Fruit fly (Drosophila melanogaster) whole organism, embryonic: ENCODE measurements around the gene CG31495.

Source experiments
- Asciz ChIP-seq: fragments of 200-800 bp; sonication (Bioruptor generic); optimal IDR thresholded peaks from 2 replicates; lab custom pipeline; 2017; ENCODE audit warnings: missing biosample characterization, mild to moderate bottlenecking, missing genetic modification characterization, missing genetic modification reagents
- CG10147 ChIP-seq: fragments of 200-800 bp; sonication (Bioruptor generic); optimal IDR thresholded peaks from 2 replicates; lab custom pipeline; 2019; ENCODE audit warnings: missing biosample characterization, mild to moderate bottlenecking, missing genetic modification characterization, moderate library complexity
- CG11456 ChIP-seq: fragments of 200-800 bp; sonication (Bioruptor generic); IDR thresholded peaks from 3 replicates; pipeline ENCODE4 v1.3.6; 2022; ENCODE audit warnings: missing biosample characterization, missing genetic modification characterization
- CG11723 ChIP-seq: fragments of 200-800 bp; sonication (Bioruptor generic); optimal IDR thresholded peaks from 2 replicates; lab custom pipeline; 2017; ENCODE audit warnings: missing biosample characterization, mild to moderate bottlenecking, missing genetic modification characterization
- CG12104 ChIP-seq: fragments of 200-800 bp; sonication (Bioruptor generic); optimal IDR thresholded peaks from 3 replicates; lab custom pipeline; 2016; ENCODE audit warnings: missing biosample characterization, missing genetic modification characterization
- CG14667 ChIP-seq: fragments of 200-800 bp; sonication (Bioruptor generic); IDR thresholded peaks from 2 replicates; pipeline ENCODE4 v1.3.6; 2022; ENCODE audit warnings: missing biosample characterization, missing genetic modification characterization
- CG17612 ChIP-seq: fragments of 200-800 bp; sonication (Bioruptor generic); IDR thresholded peaks from 2 replicates; pipeline ENCODE4 v1.3.6; 2022; ENCODE audit warnings: missing biosample characterization, missing genetic modification characterization
- CG18011 ChIP-seq: fragments of 200-800 bp; sonication (Bioruptor generic); optimal IDR thresholded peaks from 2 replicates; lab custom pipeline; 2017; ENCODE audit warnings: missing biosample characterization, missing genetic modification characterization, mild to moderate bottlenecking, moderate library complexity, missing genotype
- CG2120 ChIP-seq: fragments of 200-800 bp; sonication (Bioruptor generic); optimal IDR thresholded peaks from 3 replicates; lab custom pipeline; 2016; ENCODE audit warnings: missing biosample characterization, missing genetic modification characterization
- CG32767 ChIP-seq: fragments of 200-800 bp; sonication (Bioruptor generic); IDR thresholded peaks from 2 replicates; pipeline ENCODE4 v1.3.6; 2022; ENCODE audit warnings: missing biosample characterization, missing genetic modification characterization
- CG3995 ChIP-seq: fragments of 200-800 bp; sonication (Bioruptor generic); optimal IDR thresholded peaks from 3 replicates; lab custom pipeline; 2016; ENCODE audit warnings: missing biosample characterization, missing genetic modification characterization
- CG4328 ChIP-seq: fragments of 200-800 bp; sonication (Bioruptor generic); optimal IDR thresholded peaks from 3 replicates; lab custom pipeline; 2017; ENCODE audit warnings: missing biosample characterization, missing genetic modification reagents, missing genetic modification characterization
- CG6791 ChIP-seq: fragments of 200-800 bp; sonication (Bioruptor generic); IDR thresholded peaks from 3 replicates; pipeline ENCODE4 v1.3.6; 2022; ENCODE audit warnings: missing biosample characterization, missing genetic modification characterization; ENCODE audit not compliant: partially characterized antibody
- D19B ChIP-seq: fragments of 200-800 bp; sonication (Bioruptor generic); optimal IDR thresholded peaks from 2 replicates; lab custom pipeline; 2017; ENCODE audit warnings: missing biosample characterization, mild to moderate bottlenecking, missing genetic modification characterization
- Drgx ChIP-seq: fragments of 200-800 bp; sonication (Bioruptor generic); IDR thresholded peaks from 2 replicates; pipeline ENCODE4 v1.3.6; 2022; ENCODE audit warnings: missing biosample characterization, missing genetic modification characterization
- ERR ChIP-seq: fragments of 200-800 bp; sonication (Bioruptor generic); optimal IDR thresholded peaks from 2 replicates; lab custom pipeline; 2016; ENCODE audit warnings: missing biosample characterization, missing genetic modification characterization
- HmgZ ChIP-seq: fragments of 200-800 bp; sonication (Bioruptor generic); optimal IDR thresholded peaks from 2 replicates; lab custom pipeline; 2018; ENCODE audit warnings: missing biosample characterization, mild to moderate bottlenecking, missing genetic modification characterization
- Lpt ChIP-seq: fragments of >200 bp; optimal IDR thresholded peaks from 2 replicates; lab custom pipeline; 2018; ENCODE audit warnings: missing biosample characterization, missing genetic modification characterization
- MBD-R2 ChIP-seq: fragments of 200-800 bp; sonication (Bioruptor generic); IDR thresholded peaks from 2 replicates; pipeline ENCODE4 v1.3.6; 2022; ENCODE audit warnings: missing biosample characterization, missing genetic modification characterization
- MESR4 ChIP-seq: fragments of 200-800 bp; sonication (Bioruptor generic); optimal IDR thresholded peaks from 2 replicates; lab custom pipeline; 2018; ENCODE audit warnings: missing biosample characterization, mild to moderate bottlenecking, missing genetic modification characterization, moderate library complexity
- MTF-1 ChIP-seq: fragments of 200-800 bp; sonication (Bioruptor generic); optimal IDR thresholded peaks from 2 replicates; lab custom pipeline; 2018; ENCODE audit warnings: missing biosample characterization, mild to moderate bottlenecking, missing genetic modification characterization, borderline replicate concordance
- NK7.1 ChIP-seq: fragments of 200-800 bp; sonication (Bioruptor generic); optimal IDR thresholded peaks from 3 replicates; lab custom pipeline; 2016; ENCODE audit warnings: missing biosample characterization, missing genetic modification characterization
- Nf-YA ChIP-seq: fragments of 200-800 bp; sonication (Bioruptor generic); IDR thresholded peaks from 2 replicates; pipeline ENCODE4 v1.3.6; 2022; ENCODE audit warnings: missing biosample characterization, missing genetic modification characterization
- Ssrp ChIP-seq: fragments of 200-800 bp; sonication (Bioruptor generic); optimal IDR thresholded peaks from 2 replicates; lab custom pipeline; 2018; ENCODE audit warnings: missing biosample characterization, mild to moderate bottlenecking, missing genetic modification characterization, moderate library complexity
- Xrp1 ChIP-seq: fragments of 200-800 bp; sonication (Bioruptor generic); IDR thresholded peaks from 2 replicates; pipeline ENCODE4 v1.3.6; 2022; ENCODE audit warnings: missing biosample characterization, missing genetic modification characterization
- YL-1 ChIP-seq: fragments of 200-800 bp; sonication (Bioruptor generic); optimal IDR thresholded peaks from 3 replicates; lab custom pipeline; 2017; ENCODE audit warnings: missing biosample characterization, mild to moderate bottlenecking, missing genetic modification characterization
- ab ChIP-seq: fragments of 200-800 bp; sonication (Bioruptor generic); optimal IDR thresholded peaks from 2 replicates; lab custom pipeline; 2016; ENCODE audit warnings: missing biosample characterization, missing genetic modification characterization
- ac ChIP-seq: fragments of 200-800 bp; sonication (Bioruptor generic); optimal IDR thresholded peaks from 3 replicates; lab custom pipeline; 2017; ENCODE audit warnings: missing biosample characterization, mild to moderate bottlenecking, missing genetic modification characterization
- al ChIP-seq: fragments of 200-800 bp; sonication (Bioruptor generic); IDR thresholded peaks from 2 replicates; pipeline ENCODE4 v1.3.6; 2022; ENCODE audit warnings: missing biosample characterization, missing genetic modification characterization
- ap ChIP-seq: fragments of 200-800 bp; sonication (Bioruptor generic); IDR thresholded peaks from 2 replicates; pipeline ENCODE4 v1.3.6; 2022; ENCODE audit warnings: missing biosample characterization, missing genetic modification characterization
- ara ChIP-seq: fragments of 200-800 bp; sonication (Bioruptor generic); IDR thresholded peaks from 2 replicates; pipeline ENCODE4 v1.3.6; 2022; ENCODE audit warnings: missing biosample characterization, missing genetic modification characterization
- ash1 ChIP-seq: fragments of 200-800 bp; sonication (Bioruptor generic); optimal IDR thresholded peaks from 2 replicates; lab custom pipeline; 2018; ENCODE audit warnings: missing biosample characterization, mild to moderate bottlenecking, missing genetic modification characterization
- ato ChIP-seq: fragments of 200-800 bp; sonication (Bioruptor generic); IDR thresholded peaks from 2 replicates; pipeline ENCODE4 v1.3.6; 2022; ENCODE audit warnings: missing biosample characterization, missing genetic modification characterization; ENCODE audit not compliant: partially characterized antibody
- cas ChIP-seq: fragments of 200-800 bp; sonication (Bioruptor generic); IDR thresholded peaks from 2 replicates; pipeline ENCODE4 v1.3.6; 2022; ENCODE audit warnings: missing biosample characterization, missing genetic modification characterization
- gem ChIP-seq: fragments of 200-800 bp; sonication (Bioruptor generic); optimal IDR thresholded peaks from 2 replicates; lab custom pipeline; 2019; ENCODE audit warnings: missing biosample characterization, mild to moderate bottlenecking, missing genetic modification characterization, moderate library complexity
- h ChIP-seq: fragments of >200 bp; optimal IDR thresholded peaks from 2 replicates; lab custom pipeline; 2017
- jigr1 ChIP-seq: fragments of 200-800 bp; sonication (Bioruptor generic); IDR thresholded peaks from 3 replicates; pipeline ENCODE4 v1.3.6; 2022; ENCODE audit warnings: missing biosample characterization, missing genetic modification characterization
- lola ChIP-seq, 3 experiments: fragments of >200 bp in 2 of 3; fragments of 200-800 bp in 1 of 3; sonication (Bioruptor generic) in 1 of 3; optimal IDR thresholded peaks; 2 replicates each; lab custom pipeline; 2017 to 2019; ENCODE audit warnings: missing biosample characterization in 3 of 3, missing genetic modification characterization in 3 of 3, mild to moderate bottlenecking in 1 of 3, moderate library complexity in 1 of 3
- maf-S ChIP-seq: fragments of 200-800 bp; sonication (Bioruptor generic); optimal IDR thresholded peaks from 2 replicates; lab custom pipeline; 2016; ENCODE audit warnings: missing biosample characterization, missing genetic modification characterization
- nerfin-2 ChIP-seq: fragments of 200-800 bp; sonication (Bioruptor generic); IDR thresholded peaks from 2 replicates; pipeline ENCODE4 v1.3.6; 2022; ENCODE audit warnings: missing biosample characterization, missing genetic modification characterization; ENCODE audit not compliant: partially characterized antibody
- nom ChIP-seq: fragments of 200-800 bp; sonication (Bioruptor generic); optimal IDR thresholded peaks from 2 replicates; lab custom pipeline; 2017; ENCODE audit warnings: missing biosample characterization, missing genetic modification characterization, mild to moderate bottlenecking, moderate library complexity, missing genetic modification reagents
- odd ChIP-seq: fragments of 200-800 bp; sonication (Bioruptor generic); optimal IDR thresholded peaks from 2 replicates; lab custom pipeline; 2017; ENCODE audit warnings: missing biosample characterization, mild to moderate bottlenecking, missing genetic modification characterization
- pzg ChIP-seq: fragments of 200-800 bp; sonication (Bioruptor generic); optimal IDR thresholded peaks from 3 replicates; lab custom pipeline; 2018; ENCODE audit warnings: missing biosample characterization, mild to moderate bottlenecking, missing genetic modification characterization, moderate library complexity
- sens ChIP-seq: fragments of 200-800 bp; sonication (Bioruptor generic); peaks from one replicate; lab custom pipeline; 2016; ENCODE audit warnings: missing biosample characterization, missing genetic modification characterization
- sisA ChIP-seq: fragments of 200-800 bp; sonication (Bioruptor generic); IDR thresholded peaks from 2 replicates; pipeline ENCODE4 v1.3.6; 2022; ENCODE audit warnings: missing biosample characterization, missing genetic modification characterization
- slbo ChIP-seq: fragments of 200-800 bp; sonication (Bioruptor generic); IDR thresholded peaks from 2 replicates; pipeline ENCODE4 v1.3.6; 2022; ENCODE audit warnings: missing biosample characterization, missing genetic modification characterization
- sna ChIP-seq: fragments of 200-800 bp; sonication (Bioruptor generic); IDR thresholded peaks from 2 replicates; pipeline ENCODE4 v1.3.6; 2022; ENCODE audit warnings: missing biosample characterization, missing genetic modification characterization; ENCODE audit not compliant: partially characterized antibody
- ssp ChIP-seq: fragments of 200-800 bp; sonication (Bioruptor generic); IDR thresholded peaks from 2 replicates; pipeline ENCODE4 v1.3.6; 2022; ENCODE audit warnings: missing biosample characterization, missing genetic modification characterization
- vvl ChIP-seq: fragments of 200-800 bp; sonication (Bioruptor generic); IDR thresholded peaks from 2 replicates; pipeline ENCODE4 v1.3.6; 2022; ENCODE audit warnings: missing biosample characterization, missing genetic modification characterization
- zen ChIP-seq: fragments of 200-800 bp; sonication (Bioruptor generic); optimal IDR thresholded peaks from 3 replicates; lab custom pipeline; 2018; ENCODE audit warnings: missing biosample characterization, mild to moderate bottlenecking, missing genetic modification characterization, moderate library complexity

Gene CG31495

DNA sequence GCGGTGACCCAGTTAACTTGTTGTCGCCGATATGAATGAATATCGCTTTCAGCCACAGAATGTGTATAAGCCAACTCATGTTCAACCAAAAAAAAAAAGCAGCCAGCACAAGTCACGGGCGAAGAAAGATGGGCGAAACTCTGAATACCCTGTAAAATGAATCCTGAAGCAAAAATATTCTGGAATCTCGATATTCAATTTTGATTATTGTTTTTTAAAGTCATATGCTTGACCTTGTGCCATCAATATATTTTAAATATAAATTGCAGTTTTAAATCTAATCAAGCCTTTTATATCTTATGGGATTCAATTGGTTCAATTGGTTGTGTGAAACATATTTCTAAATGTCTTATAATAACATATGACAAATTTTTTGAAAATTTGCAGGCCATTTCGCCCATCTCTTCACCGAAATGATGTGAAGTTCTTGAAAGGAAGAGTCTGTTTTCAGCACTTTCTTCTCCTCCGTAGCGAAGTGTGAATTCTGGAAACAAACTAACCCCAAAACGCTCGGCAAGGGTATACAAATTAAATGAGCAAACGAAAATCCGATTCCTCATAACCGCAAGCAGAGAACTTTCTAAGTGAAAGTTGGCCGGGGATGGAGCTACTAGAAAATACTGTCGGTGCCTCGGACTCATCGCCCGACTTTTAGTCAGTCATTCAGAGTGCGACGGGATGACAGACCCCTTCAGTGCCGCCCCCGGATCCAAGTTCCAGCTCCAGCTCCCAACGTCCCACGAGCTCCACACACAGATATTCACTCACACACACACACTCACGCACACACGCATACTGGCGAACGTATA lies 24.0 kb downstream of the CG31495 start:
- no peak for TF ChIP-seq ara
- TF ChIP-seq lola (GFP tag; optimal IDR thresholded peaks at IDR 0.05; lab: Kevin White, UChicago) = peak in 1 of 3 experiments; percentile 12
- TF ChIP-seq nerfin-2 = no peak
- no peak for TF ChIP-seq NK7.1 (GFP tag; lab: Kevin White, UChicago)
- TF ChIP-seq Ssrp (tag; lab: Kevin White, UChicago) = peak; percentile 23
- TF ChIP-seq pzg (GFP tag; lab: Kevin White, UChicago) = no peak
- TF ChIP-seq al (GFP tag; lab: Robert Waterston, UW) = no peak
- TF ChIP-seq gem = peak; percentile 32
- no peak for TF ChIP-seq h (lab: Kevin White, UChicago)
- TF ChIP-seq CG18011 (GFP tag; lab: Kevin White, UChicago) = no peak
- TF ChIP-seq YL-1 (GFP tag; lab: Kevin White, UChicago) = no peak
- TF ChIP-seq Drgx = no peak
- no peak for TF ChIP-seq Nf-YA
- no peak for TF ChIP-seq CG6791 (GFP tag; lab: Robert Waterston, UW)
- no peak for TF ChIP-seq ato (GFP tag; lab: Robert Waterston, UW)
- no peak for TF ChIP-seq ssp (GFP tag; lab: Robert Waterston, UW)
- TF ChIP-seq jigr1 (GFP tag; lab: Robert Waterston, UW) = no peak
- no peak for TF ChIP-seq CG14667 (GFP tag; lab: Robert Waterston, UW)
- TF ChIP-seq ash1 (GFP tag; lab: Kevin White, UChicago) = no peak
- TF ChIP-seq slbo = no peak
- TF ChIP-seq CG12104 (GFP tag; lab: Kevin White, UChicago) = no peak
- peak; percentile 18; the same call in 1 of the 2 replicates for TF ChIP-seq Xrp1 (GFP tag; lab: Robert Waterston, UW)
- TF ChIP-seq CG17612 (GFP tag; lab: Robert Waterston, UW) = no peak
- peak; percentile 64 for TF ChIP-seq sens (GFP tag; lab: Kevin White, UChicago)
- TF ChIP-seq CG2120 (GFP tag; lab: Kevin White, UChicago) = no peak
- TF ChIP-seq CG3995 (GFP tag; lab: Kevin White, UChicago) = no peak
- no peak for TF ChIP-seq sna (GFP tag; lab: Robert Waterston, UW)
- no peak for TF ChIP-seq CG11456 (GFP tag; lab: Robert Waterston, UW)
- no peak for TF ChIP-seq cas (GFP tag; lab: Robert Waterston, UW)
- no peak for TF ChIP-seq zen
- no peak for TF ChIP-seq ac (GFP tag; lab: Kevin White, UChicago)
- TF ChIP-seq ap (GFP tag; lab: Robert Waterston, UW) = no peak
- no peak for TF ChIP-seq CG32767 (GFP tag; lab: Robert Waterston, UW)
- TF ChIP-seq ab (GFP tag; lab: Kevin White, UChicago) = no peak
- no peak for TF ChIP-seq CG4328
- no peak for TF ChIP-seq MBD-R2 (GFP tag; lab: Robert Waterston, UW)
- TF ChIP-seq CG11723 (GFP tag; lab: Kevin White, UChicago) = no peak
- no peak for TF ChIP-seq MESR4 (GFP tag; lab: Kevin White, UChicago)
- no peak for TF ChIP-seq nom (GFP tag; lab: Kevin White, UChicago)
- TF ChIP-seq D19B (GFP tag; lab: Kevin White, UChicago) = peak; percentile 10
- no peak for TF ChIP-seq MTF-1 (GFP tag; lab: Kevin White, UChicago)
- no peak for TF ChIP-seq maf-S (GFP tag; lab: Kevin White, UChicago)
- no peak for TF ChIP-seq HmgZ (tag; lab: Kevin White, UChicago)
- no peak for TF ChIP-seq odd (GFP tag; lab: Kevin White, UChicago)
- no peak for TF ChIP-seq ERR
- TF ChIP-seq vvl = peak; percentile 16; the same call in 1 of the 2 replicates
- TF ChIP-seq CG10147 (GFP tag; lab: Kevin White, UChicago) = no peak
- TF ChIP-seq sisA = no peak
- TF ChIP-seq Asciz = no peak
- TF ChIP-seq Lpt (GFP tag; lab: Kevin White, UChicago) = no peak
